Fruit fly (Drosophila melanogaster) whole organism, prepupa: Measurements from ENCODE around the gene Rrp5.
A peak's percentile ranks its signal among the peaks of the same experiment; 100 is the strongest.

ENCODE experiments used
- Blimp-1 ChIP-seq: fragments of 200-800 bp; sonication (Bioruptor generic); optimal IDR thresholded peaks from 3 replicates; lab custom pipeline; 2017; ENCODE audit warnings: missing biosample characterization, missing genetic modification characterization, mild to moderate bottlenecking, moderate library complexity, missing genetic modification reagents
- CG10631 ChIP-seq: fragments of 200-800 bp; sonication (Bioruptor generic); optimal IDR thresholded peaks from 2 replicates; lab custom pipeline; 2016; ENCODE audit warnings: missing biosample characterization, missing genetic modification characterization
- CG10669 ChIP-seq: fragments of 200-800 bp; sonication (Bioruptor generic); optimal IDR thresholded peaks from 3 replicates; lab custom pipeline; 2018; ENCODE audit warnings: missing biosample characterization, mild to moderate bottlenecking, missing genetic modification characterization, moderate library complexity
- CG11762 ChIP-seq: fragments of 200-800 bp; sonication (Bioruptor generic); optimal IDR thresholded peaks from 3 replicates; lab custom pipeline; 2016; ENCODE audit warnings: missing biosample characterization, missing genetic modification characterization; ENCODE audit not compliant: insufficient read depth
- CG11902 ChIP-seq: fragments of 200-800 bp; sonication (Bioruptor generic); optimal IDR thresholded peaks from 3 replicates; lab custom pipeline; 2016; ENCODE audit warnings: missing biosample characterization, missing genetic modification characterization
- CG15336 ChIP-seq: fragments of 200-800 bp; sonication (Bioruptor generic); IDR thresholded peaks from 2 replicates; pipeline ENCODE4 v1.3.6; 2022; ENCODE audit warnings: missing biosample characterization, missing genetic modification characterization
- CG16779 ChIP-seq: fragments of 200-800 bp; sonication (Bioruptor generic); optimal IDR thresholded peaks from 3 replicates; lab custom pipeline; 2017; ENCODE audit warnings: missing biosample characterization, mild to moderate bottlenecking, missing genetic modification characterization
- CG3032 ChIP-seq: fragments of 200-800 bp; optimal IDR thresholded peaks from 2 replicates; lab custom pipeline; 2019; ENCODE audit warnings: missing biosample characterization, mild to moderate bottlenecking, missing genetic modification characterization, moderate library complexity
- CG31627 ChIP-seq: fragments of 200-800 bp; sonication (Bioruptor generic); optimal IDR thresholded peaks from 3 replicates; lab custom pipeline; 2016; ENCODE audit warnings: missing biosample characterization, missing genetic modification characterization
- CG34406 ChIP-seq: fragments of 200-800 bp; sonication (Bioruptor generic); optimal IDR thresholded peaks from 3 replicates; lab custom pipeline; 2016; ENCODE audit warnings: missing biosample characterization, missing genetic modification characterization
- CG6163 ChIP-seq: fragments of 200-800 bp; sonication (Bioruptor generic); IDR thresholded peaks from 3 replicates; pipeline ENCODE4 v1.3.6; 2022; ENCODE audit warnings: missing biosample characterization, missing genetic modification characterization
- CG6276 ChIP-seq: fragments of 200-800 bp; sonication (Bioruptor generic); optimal IDR thresholded peaks from 2 replicates; lab custom pipeline; 2017; ENCODE audit warnings: missing biosample characterization, mild to moderate bottlenecking, missing genetic modification characterization
- CG6792 ChIP-seq: fragments of 200-800 bp; sonication (Bioruptor generic); optimal IDR thresholded peaks from 3 replicates; lab custom pipeline; 2016; ENCODE audit warnings: missing biosample characterization, missing genetic modification characterization
- CG6808 ChIP-seq: fragments of 200-800 bp; sonication (Bioruptor generic); optimal IDR thresholded peaks from 3 replicates; lab custom pipeline; 2017; ENCODE audit warnings: missing biosample characterization, missing genetic modification characterization, mild to moderate bottlenecking, moderate library complexity, missing genetic modification reagents
- CG6854 ChIP-seq: fragments of 200-800 bp; sonication (Bioruptor generic); optimal IDR thresholded peaks from 2 replicates; lab custom pipeline; 2017; ENCODE audit warnings: missing biosample characterization, mild to moderate bottlenecking, missing genetic modification characterization
- CG7368 ChIP-seq: fragments of 200-800 bp; sonication (Bioruptor generic); optimal IDR thresholded peaks from 3 replicates; lab custom pipeline; 2016; ENCODE audit warnings: missing biosample characterization, missing genetic modification characterization
- CG8119 ChIP-seq: fragments of 200-800 bp; sonication (Bioruptor generic); IDR thresholded peaks from 3 replicates; pipeline ENCODE4 v1.3.6; 2022; ENCODE audit warnings: missing biosample characterization, missing genetic modification characterization
- CG8319 ChIP-seq: fragments of 200-800 bp; sonication (Bioruptor generic); optimal IDR thresholded peaks from 3 replicates; lab custom pipeline; 2016; ENCODE audit warnings: missing biosample characterization, missing genetic modification characterization
- CG8632 ChIP-seq: fragments of 200-800 bp; sonication (Bioruptor generic); optimal IDR thresholded peaks from 3 replicates; lab custom pipeline; 2016; ENCODE audit warnings: missing biosample characterization, missing genetic modification characterization
- Eip75B ChIP-seq: fragments of 200-800 bp; sonication (Bioruptor generic); optimal IDR thresholded peaks from 3 replicates; lab custom pipeline; 2016; ENCODE audit warnings: missing biosample characterization, missing genetic modification characterization
- Eip78C ChIP-seq: fragments of 200-800 bp; sonication (Bioruptor generic); peaks from one replicate; lab custom pipeline; 2016; ENCODE audit warnings: missing biosample characterization, missing genetic modification characterization
- Ets21C ChIP-seq: fragments of 200-800 bp; sonication (Bioruptor generic); optimal IDR thresholded peaks from 3 replicates; lab custom pipeline; 2016; ENCODE audit warnings: missing biosample characterization, missing genetic modification characterization
- Ets96B ChIP-seq: fragments of 200-800 bp; optimal IDR thresholded peaks from 2 replicates; lab custom pipeline; 2019; ENCODE audit warnings: missing biosample characterization, mild to moderate bottlenecking, missing genetic modification characterization, moderate library complexity
- Gug ChIP-seq: fragments of 200-800 bp; sonication (Bioruptor generic); IDR thresholded peaks from 2 replicates; pipeline ENCODE4 v1.3.6; 2022; ENCODE audit warnings: missing biosample characterization, missing genetic modification characterization
- Lpt ChIP-seq: fragments of 200-800 bp; sonication (Bioruptor generic); optimal IDR thresholded peaks from 3 replicates; lab custom pipeline; 2016; ENCODE audit warnings: missing biosample characterization, missing genetic modification characterization
- OdsH ChIP-seq: fragments of 200-800 bp; sonication (Bioruptor generic); optimal IDR thresholded peaks from 3 replicates; lab custom pipeline; 2016; ENCODE audit warnings: missing biosample characterization, missing genetic modification characterization
- Smox ChIP-seq: fragments of 200-800 bp; sonication (Bioruptor generic); optimal IDR thresholded peaks from 3 replicates; lab custom pipeline; 2016; ENCODE audit warnings: missing biosample characterization, missing genetic modification characterization
- Sox14 ChIP-seq: fragments of 200-800 bp; sonication (Bioruptor generic); optimal IDR thresholded peaks from 3 replicates; lab custom pipeline; 2016; ENCODE audit warnings: missing biosample characterization, missing genetic modification characterization
- Sox15 ChIP-seq: fragments of 200-800 bp; sonication (Bioruptor generic); optimal IDR thresholded peaks from 3 replicates; lab custom pipeline; 2016; ENCODE audit warnings: missing biosample characterization, missing genetic modification characterization
- achi ChIP-seq: fragments of 200-800 bp; sonication (Bioruptor generic); optimal IDR thresholded peaks from 3 replicates; lab custom pipeline; 2016; ENCODE audit warnings: missing biosample characterization, missing genetic modification characterization
- acj6 ChIP-seq: fragments of 200-800 bp; sonication (Bioruptor generic); optimal IDR thresholded peaks from 3 replicates; lab custom pipeline; 2016; ENCODE audit warnings: missing biosample characterization, missing genetic modification characterization
- cyc ChIP-seq: fragments of 200-800 bp; sonication (Bioruptor generic); optimal IDR thresholded peaks from 3 replicates; lab custom pipeline; 2016; ENCODE audit warnings: missing biosample characterization, missing genetic modification characterization
- eg ChIP-seq: fragments of 200-800 bp; sonication (Bioruptor generic); IDR thresholded peaks from 3 replicates; pipeline ENCODE4 v1.3.6; 2022; ENCODE audit warnings: missing biosample characterization, missing genetic modification characterization
- esn ChIP-seq: fragments of 200-800 bp; sonication (Bioruptor generic); optimal IDR thresholded peaks from 2 replicates; lab custom pipeline; 2016; ENCODE audit warnings: missing biosample characterization, mild to moderate bottlenecking, missing genetic modification characterization, moderate library complexity
- fd59A ChIP-seq: fragments of 200-800 bp; sonication (Bioruptor generic); optimal IDR thresholded peaks from 2 replicates; lab custom pipeline; 2017; ENCODE audit warnings: missing biosample characterization, mild to moderate bottlenecking, missing genetic modification characterization, missing genetic modification reagents
- fd85E ChIP-seq: fragments of 200-800 bp; sonication (Bioruptor generic); optimal IDR thresholded peaks from 3 replicates; lab custom pipeline; 2016; ENCODE audit warnings: missing biosample characterization, missing genetic modification characterization
- fkh ChIP-seq: fragments of 200-800 bp; sonication (Bioruptor generic); optimal IDR thresholded peaks from 3 replicates; lab custom pipeline; 2017; ENCODE audit warnings: missing biosample characterization, mild to moderate bottlenecking, missing genetic modification characterization, moderate library complexity
- net ChIP-seq: fragments of 200-800 bp; sonication (Bioruptor generic); optimal IDR thresholded peaks from 3 replicates; lab custom pipeline; 2016; ENCODE audit warnings: missing biosample characterization, missing genetic modification characterization
- pdm3 ChIP-seq: fragments of 200-800 bp; sonication (Bioruptor generic); optimal IDR thresholded peaks from 3 replicates; lab custom pipeline; 2016; ENCODE audit warnings: missing biosample characterization, missing genetic modification characterization
- spab ChIP-seq: fragments of 200-800 bp; sonication (Bioruptor generic); optimal IDR thresholded peaks from 2 replicates; lab custom pipeline; 2017; ENCODE audit warnings: missing biosample characterization, mild to moderate bottlenecking, missing genetic modification characterization, missing genetic modification reagents
- ss ChIP-seq, 2 experiments: fragments of 200-800 bp; sonication (Bioruptor generic); optimal IDR thresholded peaks; 2 replicates in 1 of 2; 3 replicates in 1 of 2; lab custom pipeline; 2017 to 2018; ENCODE audit warnings: mild to moderate bottlenecking in 2 of 2, missing biosample characterization in 2 of 2, missing genetic modification characterization in 2 of 2, moderate library complexity in 1 of 2
- svp ChIP-seq: fragments of 200-800 bp; sonication (Bioruptor generic); peaks from one replicate; lab custom pipeline; 2016; ENCODE audit warnings: missing biosample characterization, missing genetic modification characterization
- topi ChIP-seq: fragments of 200-800 bp; sonication (Bioruptor generic); optimal IDR thresholded peaks from 3 replicates; lab custom pipeline; 2016; ENCODE audit warnings: missing biosample characterization, missing genetic modification characterization
- vri ChIP-seq: fragments of 200-800 bp; sonication (Bioruptor generic); optimal IDR thresholded peaks from 3 replicates; lab custom pipeline; 2016; ENCODE audit warnings: missing biosample characterization, mild to moderate bottlenecking, missing genetic modification characterization

Rrp5 gene

DNA sequence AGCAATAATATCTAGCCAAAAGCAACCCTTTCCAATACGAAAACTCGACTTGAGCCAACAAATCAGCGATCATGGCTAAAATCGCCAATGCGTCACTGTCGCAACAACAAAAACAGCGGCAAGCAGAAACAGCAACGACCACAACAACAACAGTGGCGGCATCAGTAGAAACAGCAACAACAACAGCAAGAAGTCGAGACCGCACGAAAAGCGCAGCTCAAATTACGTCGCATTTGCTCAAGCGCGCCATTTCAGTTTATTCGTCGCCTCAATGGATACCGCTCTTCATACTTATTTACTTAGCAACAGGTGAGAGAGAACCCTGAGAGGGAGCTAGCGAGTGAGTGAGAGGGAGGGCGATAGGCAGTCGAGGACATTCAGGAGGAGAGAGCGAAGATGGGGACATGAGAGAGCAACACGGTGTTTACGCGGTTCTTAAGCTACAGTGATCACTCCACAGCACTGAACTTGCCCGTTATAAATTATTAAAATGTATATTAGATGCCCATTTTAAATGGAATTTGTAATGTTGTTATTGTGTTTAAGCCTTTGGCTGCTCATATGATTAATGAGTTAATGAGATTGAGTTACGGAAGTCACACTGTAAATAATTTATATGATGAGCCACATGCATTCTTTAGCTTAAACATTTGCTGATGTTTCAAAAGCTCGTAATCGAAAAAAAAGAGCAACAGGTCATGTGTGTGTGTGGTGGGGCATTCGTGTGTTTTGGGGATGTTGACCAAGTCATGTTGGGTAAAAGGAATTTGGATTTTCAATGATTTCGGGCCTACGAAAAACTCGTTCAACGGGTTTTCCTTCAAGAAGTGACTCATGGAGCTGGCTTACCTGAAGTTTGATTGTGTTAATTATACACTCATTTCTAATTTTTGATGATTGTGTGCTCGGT lies 37.3 kb downstream of the Rrp5 start (continued):
- TF ChIP-seq Smox (GFP tag; lab: Kevin White, UChicago) (peak; percentile 99), Ets96B (peak; percentile 97), vri (GFP tag; lab: Kevin White, UChicago) (peak; percentile 99), achi (GFP tag; lab: Kevin White, UChicago) (peak; percentile 96), CG11762 (peak; percentile 96), CG6163 (GFP tag; lab: Robert Waterston, UW) (peak; percentile 98), cyc (GFP tag; lab: Kevin White, UChicago) (peak; percentile 99), topi (peak; percentile 99), Gug (GFP tag; lab: Robert Waterston, UW) (peak; percentile 91), Blimp-1 (GFP tag; lab: Kevin White, UChicago) (peak; percentile 93), OdsH (GFP tag; lab: Kevin White, UChicago) (peak; percentile 98), CG16779 (tag; lab: Kevin White, UChicago) (peak; percentile 88), CG6854 (GFP tag; lab: Kevin White, UChicago) (peak; percentile 87), CG6808 (GFP tag; lab: Kevin White, UChicago) (peak; percentile 94), Sox15 (GFP tag; lab: Kevin White, UChicago) (peak; percentile 95), Eip75B (GFP tag; lab: Kevin White, UChicago) (peak; percentile 99), fd85E (GFP tag; lab: Kevin White, UChicago) (peak; percentile 92), Eip78C (GFP tag; lab: Kevin White, UChicago) (peak; percentile 100), CG8632 (GFP tag; lab: Kevin White, UChicago) (peak; percentile 97), CG34406 (peak; percentile 98), eg (GFP tag; lab: Robert Waterston, UW) (peak; percentile 94), CG10669 (GFP tag; lab: Kevin White, UChicago) (peak; percentile 96), spab (GFP tag; lab: Kevin White, UChicago) (peak; percentile 96), Sox14 (GFP tag; lab: Kevin White, UChicago) (peak; percentile 99), CG8319 (GFP tag; lab: Kevin White, UChicago) (peak; percentile 83)
- TF ChIP-seq, all 60 proteins: peak for 58

DNA sequence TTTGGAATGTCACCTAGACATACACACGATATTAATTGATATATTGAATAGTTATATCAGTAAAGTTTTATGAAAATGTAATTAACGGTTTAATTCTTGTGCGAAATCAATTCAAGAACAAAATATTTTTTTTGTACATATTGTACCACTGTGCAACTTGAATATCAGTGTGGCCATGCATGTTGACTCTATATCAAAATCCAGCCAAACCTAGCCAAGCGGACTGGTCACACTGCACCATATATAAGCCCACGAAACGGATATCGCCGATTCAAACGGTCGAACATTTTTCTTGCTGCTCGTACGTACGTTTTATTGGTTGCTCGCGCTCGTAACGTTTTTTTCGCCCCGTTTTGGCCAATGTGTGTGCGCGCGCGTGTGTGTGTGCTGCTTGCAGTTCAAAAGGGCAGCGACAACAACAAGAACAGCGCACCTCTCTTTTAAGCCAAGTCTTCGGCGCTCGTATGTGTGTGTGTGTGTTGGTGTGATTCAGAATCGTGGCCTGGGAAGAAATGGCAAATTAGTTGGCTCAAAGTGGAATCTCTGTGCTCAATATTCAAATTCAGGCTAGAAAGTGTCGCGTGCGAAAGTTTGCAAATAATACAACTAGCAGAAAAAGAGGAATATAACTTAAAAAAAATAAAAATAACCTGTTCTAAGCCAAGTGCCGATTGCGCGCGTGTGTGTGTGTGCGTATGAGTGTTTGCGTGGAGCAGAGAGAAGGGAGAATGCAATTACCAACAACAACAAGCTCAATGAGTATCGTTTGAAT lies 38.1 kb downstream of the Rrp5 start, which contains the start of gene crb:
Gene crb, plus strand, starts transcription at position 295 of the 772 bp plus-strand sequence.
- TF ChIP-seq pdm3 (GFP tag; lab: Kevin White, UChicago) (peak; percentile 42), vri (GFP tag; lab: Kevin White, UChicago) (peak; percentile 69), Eip75B (GFP tag; lab: Kevin White, UChicago) (peak; percentile 56), cyc (GFP tag; lab: Kevin White, UChicago) (peak; percentile 40), CG6854 (GFP tag; lab: Kevin White, UChicago) (peak; percentile 45), CG6792 (GFP tag; lab: Kevin White, UChicago) (peak; percentile 25), Sox15 (GFP tag; lab: Kevin White, UChicago) (no peak), acj6 (GFP tag; lab: Kevin White, UChicago) (peak; percentile 41), CG3032 (tag; lab: Kevin White, UChicago) (peak; percentile 44), CG11902 (GFP tag; lab: Kevin White, UChicago) (no peak), svp (GFP tag; lab: Kevin White, UChicago) (peak; percentile 93), esn (GFP tag; lab: Kevin White, UChicago) (peak; percentile 68), CG16779 (tag; lab: Kevin White, UChicago) (peak; percentile 61), CG6276 (no peak), Smox (GFP tag; lab: Kevin White, UChicago) (no peak), CG6163 (GFP tag; lab: Robert Waterston, UW) (peak; percentile 37; the same call in 1 of the 3 replicates), ss (GFP tag; optimal IDR thresholded peaks at IDR 0.05; lab: Kevin White, UChicago) (peak; percentile 21 to 43), topi (peak; percentile 35), fd85E (GFP tag; lab: Kevin White, UChicago) (no peak), Lpt (GFP tag; lab: Kevin White, UChicago) (no peak), fkh (GFP tag; lab: Kevin White, UChicago) (peak; percentile 45), Blimp-1 (GFP tag; lab: Kevin White, UChicago) (no peak), CG8119 (GFP tag; lab: Robert Waterston, UW) (no peak), CG31627 (GFP tag; lab: Kevin White, UChicago) (peak; percentile 38), CG7368 (no peak), fd59A (GFP tag; lab: Kevin White, UChicago) (no peak), CG8632 (GFP tag; lab: Kevin White, UChicago) (peak; percentile 1), CG15336 (GFP tag; lab: Robert Waterston, UW) (no peak), Ets21C (GFP tag; lab: Kevin White, UChicago) (peak; percentile 38), net (GFP tag; lab: Kevin White, UChicago) (peak; percentile 44), CG10631 (GFP tag; lab: Kevin White, UChicago) (peak; percentile 29), spab (GFP tag; lab: Kevin White, UChicago) (no peak), Eip78C (GFP tag; lab: Kevin White, UChicago) (peak; percentile 79)
